Fruit fly (Drosophila melanogaster) whole organism, embryonic: ENCODE data around the gene TotB.

Experiments used
- Atf-2 ChIP-seq: fragments of 200-800 bp; sonication (Bioruptor generic); optimal IDR thresholded peaks from 2 replicates; lab custom pipeline; 2016; ENCODE audit warnings: missing biosample characterization, missing genetic modification characterization
- BEAF-32 ChIP-seq: fragments of 200-800 bp; sonication (Bioruptor generic); optimal IDR thresholded peaks from 3 replicates; lab custom pipeline; 2017; ENCODE audit warnings: missing biosample characterization, missing genetic modification characterization, mild to moderate bottlenecking, moderate library complexity, missing genetic modification reagents
- CG10147 ChIP-seq: fragments of 200-800 bp; sonication (Bioruptor generic); optimal IDR thresholded peaks from 2 replicates; lab custom pipeline; 2019; ENCODE audit warnings: missing biosample characterization, mild to moderate bottlenecking, missing genetic modification characterization, moderate library complexity
- CG11695 ChIP-seq: fragments of 200-800 bp; sonication (Bioruptor generic); IDR thresholded peaks from 3 replicates; pipeline ENCODE4 v1.3.6; 2022; ENCODE audit warnings: missing biosample characterization, missing genetic modification characterization
- CG12942 ChIP-seq: fragments of 200-800 bp; sonication (Bioruptor generic); optimal IDR thresholded peaks from 3 replicates; lab custom pipeline; 2016; ENCODE audit warnings: missing biosample characterization, missing genetic modification characterization
- CG13894 ChIP-seq: fragments of 200-800 bp; sonication (Bioruptor generic); optimal IDR thresholded peaks from 3 replicates; lab custom pipeline; 2018; ENCODE audit warnings: missing biosample characterization, mild to moderate bottlenecking, missing genetic modification characterization, moderate library complexity
- CG14710 ChIP-seq: fragments of 200-800 bp; sonication (Bioruptor generic); optimal IDR thresholded peaks from 3 replicates; lab custom pipeline; 2019; ENCODE audit warnings: missing biosample characterization, mild to moderate bottlenecking, missing genetic modification characterization, moderate library complexity
- CG17328 ChIP-seq: fragments of 200-800 bp; sonication (Bioruptor generic); IDR thresholded peaks from 2 replicates; pipeline ENCODE4 v1.3.6; 2022; ENCODE audit warnings: missing biosample characterization, missing genetic modification characterization
- CG17359 ChIP-seq: fragments of 200-800 bp; sonication (Bioruptor generic); optimal IDR thresholded peaks from 3 replicates; lab custom pipeline; 2018; ENCODE audit warnings: missing biosample characterization, mild to moderate bottlenecking, missing genetic modification characterization, moderate library complexity
- CG17361 ChIP-seq: fragments of 200-800 bp; sonication (Bioruptor generic); IDR thresholded peaks from 3 replicates; pipeline ENCODE4 v1.3.6; 2022; ENCODE audit warnings: missing biosample characterization, missing genetic modification characterization
- CG17612 ChIP-seq: fragments of 200-800 bp; sonication (Bioruptor generic); IDR thresholded peaks from 2 replicates; pipeline ENCODE4 v1.3.6; 2022; ENCODE audit warnings: missing biosample characterization, missing genetic modification characterization
- CG18476 ChIP-seq: fragments of 200-800 bp; sonication (Bioruptor generic); optimal IDR thresholded peaks from 2 replicates; lab custom pipeline; 2016; ENCODE audit warnings: missing biosample characterization, mild to moderate bottlenecking, missing genetic modification characterization
- CG2199 ChIP-seq: fragments of 200-800 bp; sonication (Bioruptor generic); IDR thresholded peaks from 3 replicates; pipeline ENCODE4 v1.3.6; 2022; ENCODE audit warnings: missing biosample characterization, missing genetic modification characterization
- CG30020 ChIP-seq: fragments of 200-800 bp; optimal IDR thresholded peaks from 2 replicates; lab custom pipeline; 2019; ENCODE audit warnings: missing biosample characterization, mild to moderate bottlenecking, missing genetic modification characterization, moderate library complexity
- CG34224 ChIP-seq: fragments of 200-800 bp; sonication (Bioruptor generic); IDR thresholded peaks from 3 replicates; pipeline ENCODE4 v1.3.6; 2022; ENCODE audit warnings: missing biosample characterization, missing genetic modification characterization; ENCODE audit not compliant: partially characterized antibody
- CG4707 ChIP-seq: fragments of 200-800 bp; sonication (Bioruptor generic); optimal IDR thresholded peaks from 2 replicates; lab custom pipeline; 2018; ENCODE audit warnings: missing biosample characterization, mild to moderate bottlenecking, missing genetic modification characterization, moderate library complexity
- CG5245 ChIP-seq: fragments of 200-800 bp; sonication (Bioruptor generic); optimal IDR thresholded peaks from 3 replicates; lab custom pipeline; 2016; ENCODE audit warnings: missing biosample characterization, missing genetic modification characterization
- CG6254 ChIP-seq: fragments of 200-800 bp; sonication (Bioruptor generic); optimal IDR thresholded peaks from 3 replicates; lab custom pipeline; 2017; ENCODE audit warnings: mild to moderate bottlenecking, missing biosample characterization, missing genetic modification reagents, missing genetic modification characterization
- CG6683 ChIP-seq: fragments of 200-800 bp; sonication (Bioruptor generic); optimal IDR thresholded peaks from 2 replicates; lab custom pipeline; 2017; ENCODE audit warnings: missing biosample characterization, mild to moderate bottlenecking, missing genetic modification characterization, missing genetic modification reagents
- CG8944 ChIP-seq: fragments of 200-800 bp; sonication (Bioruptor generic); optimal IDR thresholded peaks from 3 replicates; lab custom pipeline; 2016; ENCODE audit warnings: missing biosample characterization, missing genetic modification characterization
- D19B ChIP-seq: fragments of 200-800 bp; sonication (Bioruptor generic); optimal IDR thresholded peaks from 2 replicates; lab custom pipeline; 2017; ENCODE audit warnings: missing biosample characterization, mild to moderate bottlenecking, missing genetic modification characterization
- Dll ChIP-seq: fragments of 200-800 bp; sonication (Bioruptor generic); IDR thresholded peaks from 4 replicates; pipeline ENCODE4 v1.3.6; 2022; ENCODE audit warnings: missing biosample characterization, missing genetic modification characterization; ENCODE audit not compliant: partially characterized antibody
- E2f2 ChIP-seq: fragments of 200-800 bp; sonication (Bioruptor generic); IDR thresholded peaks from 2 replicates; pipeline ENCODE4 v1.3.6; 2022; ENCODE audit warnings: missing biosample characterization, missing genetic modification characterization
- Fer2 ChIP-seq: fragments of 200-800 bp; sonication (Bioruptor generic); optimal IDR thresholded peaks from 2 replicates; lab custom pipeline; 2018; ENCODE audit warnings: missing biosample characterization, mild to moderate bottlenecking, missing genetic modification characterization, moderate library complexity
- HLH54F ChIP-seq: fragments of 200-800 bp; sonication (Bioruptor generic); optimal IDR thresholded peaks from 3 replicates; lab custom pipeline; 2016; ENCODE audit warnings: missing biosample characterization, missing genetic modification characterization
- HLHmδ ChIP-seq: fragments of 200-800 bp; sonication (Bioruptor generic); optimal IDR thresholded peaks from 2 replicates; lab custom pipeline; 2018; ENCODE audit warnings: missing biosample characterization, mild to moderate bottlenecking, missing genetic modification characterization, moderate library complexity
- HmgD ChIP-seq: fragments of 200-800 bp; sonication (Bioruptor generic); optimal IDR thresholded peaks from 3 replicates; lab custom pipeline; 2016; ENCODE audit warnings: missing biosample characterization, missing genetic modification characterization
- Hmr ChIP-seq: fragments of 200-800 bp; sonication (Bioruptor generic); optimal IDR thresholded peaks from 3 replicates; lab custom pipeline; 2017; ENCODE audit warnings: mild to moderate bottlenecking, missing biosample characterization, missing genetic modification reagents, missing genetic modification characterization
- Hr3 ChIP-seq: fragments of 200-800 bp; sonication (Bioruptor generic); optimal IDR thresholded peaks from 3 replicates; lab custom pipeline; 2016; ENCODE audit warnings: missing biosample characterization, missing genetic modification characterization
- Meics ChIP-seq: fragments of 200-800 bp; sonication (Bioruptor generic); optimal IDR thresholded peaks from 2 replicates; lab custom pipeline; 2017; ENCODE audit warnings: missing biosample characterization, mild to moderate bottlenecking, missing genetic modification characterization
- Scr ChIP-seq: fragments of 200-800 bp; sonication (Bioruptor generic); IDR thresholded peaks from 2 replicates; pipeline ENCODE4 v1.3.6; 2022; ENCODE audit warnings: missing biosample characterization, missing genetic modification characterization; ENCODE audit not compliant: partially characterized antibody
- Sin3A ChIP-seq: fragments of >200 bp; optimal IDR thresholded peaks from 2 replicates; lab custom pipeline; 2018
- Spps ChIP-seq: fragments of 200-800 bp; sonication (Bioruptor generic); optimal IDR thresholded peaks from 2 replicates; lab custom pipeline; 2018; ENCODE audit warnings: missing biosample characterization, mild to moderate bottlenecking, missing genetic modification characterization
- Xbp1 ChIP-seq: fragments of 200-800 bp; sonication (Bioruptor generic); optimal IDR thresholded peaks from 3 replicates; lab custom pipeline; 2016; ENCODE audit warnings: missing biosample characterization, mild to moderate bottlenecking, missing genetic modification characterization
- ash1 ChIP-seq: fragments of 200-800 bp; sonication (Bioruptor generic); optimal IDR thresholded peaks from 2 replicates; lab custom pipeline; 2018; ENCODE audit warnings: missing biosample characterization, mild to moderate bottlenecking, missing genetic modification characterization
- ato ChIP-seq: fragments of 200-800 bp; sonication (Bioruptor generic); IDR thresholded peaks from 2 replicates; pipeline ENCODE4 v1.3.6; 2022; ENCODE audit warnings: missing biosample characterization, missing genetic modification characterization; ENCODE audit not compliant: partially characterized antibody
- bcd ChIP-seq: fragments of 200-800 bp; sonication (Bioruptor generic); optimal IDR thresholded peaks from 2 replicates; lab custom pipeline; 2017; ENCODE audit warnings: missing biosample characterization, mild to moderate bottlenecking, missing genetic modification characterization
- cas ChIP-seq: fragments of 200-800 bp; sonication (Bioruptor generic); IDR thresholded peaks from 2 replicates; pipeline ENCODE4 v1.3.6; 2022; ENCODE audit warnings: missing biosample characterization, missing genetic modification characterization
- cg ChIP-seq: fragments of 200-800 bp; sonication (Bioruptor generic); optimal IDR thresholded peaks from 3 replicates; lab custom pipeline; 2019; ENCODE audit warnings: missing biosample characterization, mild to moderate bottlenecking, missing genetic modification characterization, moderate library complexity
- dmrt11E ChIP-seq: fragments of 200-800 bp; sonication (Bioruptor generic); optimal IDR thresholded peaks from 3 replicates; lab custom pipeline; 2018; ENCODE audit warnings: missing biosample characterization, mild to moderate bottlenecking, missing genetic modification characterization, moderate library complexity
- eve ChIP-seq, 2 experiments: fragments of >200 bp; optimal IDR thresholded peaks; 2 replicates each; lab custom pipeline; 2017; ENCODE audit warnings: missing biosample characterization in 2 of 2, missing genetic modification characterization in 2 of 2
- kay ChIP-seq: fragments of 200-800 bp; sonication (Bioruptor generic); optimal IDR thresholded peaks from 2 replicates; lab custom pipeline; 2016; ENCODE audit warnings: missing biosample characterization, missing genetic modification characterization
- lola ChIP-seq, 3 experiments: fragments of >200 bp in 2 of 3; fragments of 200-800 bp in 1 of 3; sonication (Bioruptor generic) in 1 of 3; optimal IDR thresholded peaks; 2 replicates each; lab custom pipeline; 2017 to 2019; ENCODE audit warnings: missing biosample characterization in 3 of 3, missing genetic modification characterization in 3 of 3, mild to moderate bottlenecking in 1 of 3, moderate library complexity in 1 of 3
- maf-S ChIP-seq: fragments of 200-800 bp; sonication (Bioruptor generic); optimal IDR thresholded peaks from 2 replicates; lab custom pipeline; 2016; ENCODE audit warnings: missing biosample characterization, missing genetic modification characterization
- nerfin-1 ChIP-seq: fragments of 200-800 bp; sonication (Bioruptor generic); optimal IDR thresholded peaks from 3 replicates; lab custom pipeline; 2019; ENCODE audit warnings: missing biosample characterization, mild to moderate bottlenecking, missing genetic modification characterization, moderate library complexity
- org-1 ChIP-seq: fragments of 200-800 bp; sonication (Bioruptor generic); optimal IDR thresholded peaks from 2 replicates; lab custom pipeline; 2017; ENCODE audit warnings: missing biosample characterization, missing genetic modification characterization
- pb ChIP-seq: fragments of 200-800 bp; sonication (Bioruptor generic); optimal IDR thresholded peaks from 3 replicates; lab custom pipeline; 2016; ENCODE audit warnings: missing biosample characterization, missing genetic modification characterization
- prd ChIP-seq, 3 experiments: fragments of >200 bp in 2 of 3; fragments of 200-800 bp in 1 of 3; sonication (Bioruptor generic) in 1 of 3; optimal IDR thresholded peaks in 2 of 3; IDR thresholded peaks in 1 of 3; 2 replicates in 2 of 3; 3 replicates in 1 of 3; pipeline versions ENCODE4 v1.3.6 to Lab custom; 2017 to 2022; ENCODE audit warnings: missing biosample characterization in 1 of 3, missing genetic modification characterization in 1 of 3
- ranshi ChIP-seq: fragments of 200-800 bp; sonication (Bioruptor generic); IDR thresholded peaks from 2 replicates; pipeline ENCODE4 v1.3.6; 2022; ENCODE audit warnings: missing biosample characterization, missing genetic modification characterization
- row ChIP-seq: fragments of 200-800 bp; sonication (Bioruptor generic); IDR thresholded peaks from 3 replicates; pipeline ENCODE4 v1.3.6; 2022; ENCODE audit warnings: missing biosample characterization, missing genetic modification characterization
- slbo ChIP-seq: fragments of 200-800 bp; sonication (Bioruptor generic); IDR thresholded peaks from 2 replicates; pipeline ENCODE4 v1.3.6; 2022; ENCODE audit warnings: missing biosample characterization, missing genetic modification characterization

TotB gene

dm6 chr3R:20908641-20909040 is 34.9 kb downstream of the TotB start (continued):
- TF ChIP-seq bcd (GFP tag; lab: Kevin White, UChicago) (peak; percentile 41), kay (no peak), CG34224 (GFP tag; lab: Robert Waterston, UW) (no peak), Hmr (GFP tag; lab: Kevin White, UChicago) (peak; percentile 18), CG8944 (GFP tag; lab: Kevin White, UChicago) (no peak), CG6254 (GFP tag; lab: Kevin White, UChicago) (no peak), CG17612 (no peak), BEAF-32 (peak; percentile 1), cas (GFP tag; lab: Robert Waterston, UW) (no peak), CG18476 (GFP tag; lab: Kevin White, UChicago) (no peak), HLH54F (GFP tag; lab: Kevin White, UChicago) (peak; percentile 3), eve (GFP tag; optimal IDR thresholded peaks at IDR 0.05; lab: Kevin White, UChicago) (no peak), CG17359 (tag; lab: Kevin White, UChicago) (no peak), Hr3 (GFP tag; lab: Kevin White, UChicago) (no peak), Fer2 (tag; lab: Kevin White, UChicago) (no peak), D19B (no peak), ash1 (GFP tag; lab: Kevin White, UChicago) (no peak), maf-S (GFP tag; lab: Kevin White, UChicago) (peak; percentile 7), CG2199 (peak; percentile 87), CG17328 (GFP tag; lab: Robert Waterston, UW) (no peak), CG5245 (no peak), CG6683 (GFP tag; lab: Kevin White, UChicago) (no peak), Atf-2 (no peak), dmrt11E (tag; lab: Kevin White, UChicago) (no peak), CG13894 (tag; lab: Kevin White, UChicago) (no peak), ranshi (GFP tag; lab: Robert Waterston, UW) (no peak), Scr (GFP tag; lab: Robert Waterston, UW) (peak; percentile 39), CG14710 (no peak), CG17361 (GFP tag; lab: Robert Waterston, UW) (no peak), lola (GFP tag; optimal IDR thresholded peaks at IDR 0.05; lab: Kevin White, UChicago) (no peak), CG4707 (GFP tag; lab: Kevin White, UChicago) (no peak), CG11695 (GFP tag; lab: Robert Waterston, UW) (no peak), slbo (GFP tag; lab: Robert Waterston, UW) (peak; percentile 35; the same call in 1 of the 2 replicates), CG12942 (GFP tag; lab: Kevin White, UChicago) (no peak), HLHmδ (no peak), row (GFP tag; lab: Robert Waterston, UW) (no peak), Meics (GFP tag; lab: Kevin White, UChicago) (no peak), Sin3A (lab: Kevin White, UChicago) (no peak), CG30020 (tag; lab: Kevin White, UChicago) (no peak), ato (GFP tag; lab: Robert Waterston, UW) (no peak), pb (GFP tag; lab: Kevin White, UChicago) (no peak), Xbp1 (no peak), Spps (tag; lab: Kevin White, UChicago) (no peak), HmgD (GFP tag; lab: Kevin White, UChicago) (peak; percentile 35), cg (GFP tag; lab: Kevin White, UChicago) (no peak), org-1 (GFP tag; lab: Kevin White, UChicago) (no peak), nerfin-1 (tag; lab: Kevin White, UChicago) (no peak), E2f2 (GFP tag; lab: Robert Waterston, UW) (no peak), Dll (GFP tag; lab: Robert Waterston, UW) (no peak), prd (optimal IDR thresholded peaks at IDR 0.05; lab: Kevin White, UChicago) (no peak), prd (GFP tag; IDR thresholded peaks at IDR 0.05; lab: Robert Waterston, UW) (no peak), CG10147 (peak; percentile 43)
